Worm (Caenorhabditis elegans) whole organism, L2 larva: ENCODE results near the gene rpy-1.

Experiments
- C34F6.9 ChIP-seq: fragments of 150-350 bp; optimal IDR thresholded peaks from 2 replicates; lab custom pipeline; 2014; ENCODE audit warnings: missing biosample characterization, missing genetic modification characterization
- F13H6.1 ChIP-seq: sonication (generic microtip); optimal IDR thresholded peaks from 2 replicates; lab custom pipeline; 2016; ENCODE audit warnings: missing genetic modification characterization, missing compliant biosample characterization
- R02D3.7 ChIP-seq: fragments of 150-350 bp; optimal IDR thresholded peaks from 2 replicates; lab custom pipeline; 2014; ENCODE audit warnings: missing biosample characterization, missing genetic modification characterization
- Y55F3AM.14 ChIP-seq: fragments of 200-800 bp; sonication (Bioruptor generic); optimal IDR thresholded peaks from 2 replicates; lab custom pipeline; 2018; ENCODE audit warnings: mild to moderate bottlenecking, missing genetic modification characterization, missing compliant biosample characterization
- ZK546.5 ChIP-seq: sonication (generic microtip); optimal IDR thresholded peaks from 2 replicates; lab custom pipeline; 2017; ENCODE audit warnings: missing biosample characterization, missing genetic modification characterization
- alr-1 ChIP-seq: fragments of 150-350 bp; optimal IDR thresholded peaks from 2 replicates; lab custom pipeline; 2014; ENCODE audit warnings: missing biosample characterization, missing genetic modification characterization
- aly-2 ChIP-seq: fragments of 150-350 bp; optimal IDR thresholded peaks from 2 replicates; lab custom pipeline; 2014; ENCODE audit warnings: missing biosample characterization, missing genetic modification characterization
- ama-1 ChIP-seq: fragments of 150-350 bp; optimal IDR thresholded peaks from 2 replicates; lab custom pipeline; 2018; ENCODE audit warnings: inconsistent platforms
- blmp-1 ChIP-seq: sonication (generic microtip); optimal IDR thresholded peaks from 2 replicates; lab custom pipeline; 2017; ENCODE audit warnings: missing genetic modification characterization, mild to moderate bottlenecking, missing compliant biosample characterization, antibody characterized with exemption, moderate library complexity; ENCODE audit not compliant: insufficient read depth
- ceh-16 ChIP-seq: fragments of 150-350 bp; optimal IDR thresholded peaks from 2 replicates; lab custom pipeline; 2014; ENCODE audit warnings: missing biosample characterization, missing genetic modification characterization
- ceh-82 ChIP-seq: fragments of 150-350 bp; optimal IDR thresholded peaks from 2 replicates; lab custom pipeline; 2014; ENCODE audit warnings: missing biosample characterization, missing genetic modification characterization
- crh-2 ChIP-seq: sonication (generic microtip); optimal IDR thresholded peaks from 2 replicates; lab custom pipeline; 2017; ENCODE audit warnings: missing biosample characterization, missing genetic modification characterization
- dmd-4 ChIP-seq: sonication (generic microtip); optimal IDR thresholded peaks from 2 replicates; lab custom pipeline; 2017; ENCODE audit warnings: missing biosample characterization, missing genetic modification characterization
- egl-27 ChIP-seq: sonication (generic microtip); optimal IDR thresholded peaks from 3 replicates; lab custom pipeline; 2017; ENCODE audit warnings: missing biosample characterization, missing genetic modification reagents, missing genetic modification characterization
- elt-1 ChIP-seq: fragments of 150-350 bp; optimal IDR thresholded peaks from 2 replicates; lab custom pipeline; 2014; ENCODE audit warnings: missing biosample characterization, missing genetic modification characterization
- elt-3 ChIP-seq: sonication (generic microtip); optimal IDR thresholded peaks from 2 replicates; lab custom pipeline; 2017; ENCODE audit warnings: missing biosample characterization, missing genetic modification characterization
- fos-1 ChIP-seq: fragments of 150-350 bp; optimal IDR thresholded peaks from 2 replicates; lab custom pipeline; 2014; ENCODE audit warnings: missing biosample characterization, missing genetic modification characterization
- gmeb-1 ChIP-seq: fragments of 150-350 bp; optimal IDR thresholded peaks from 2 replicates; lab custom pipeline; 2014; ENCODE audit warnings: missing biosample characterization, missing genetic modification characterization
- lin-11 ChIP-seq: fragments of 150-350 bp; sonication (generic microtip); optimal IDR thresholded peaks from 2 replicates; lab custom pipeline; 2014; ENCODE audit warnings: missing biosample characterization, missing genetic modification characterization, inconsistent platforms, mixed read lengths
- lin-13 ChIP-seq: fragments of 150-350 bp; optimal IDR thresholded peaks from 2 replicates; lab custom pipeline; 2014; ENCODE audit warnings: missing biosample characterization, missing genetic modification reagents, missing genetic modification characterization
- lin-39 ChIP-seq: fragments of 150-350 bp; optimal IDR thresholded peaks from 2 replicates; lab custom pipeline; 2014; ENCODE audit warnings: missing biosample characterization, missing genetic modification reagents, missing genetic modification characterization
- lsy-2 ChIP-seq, 2 experiments: fragments of 150-350 bp in 1 of 2; sonication (generic microtip) in 1 of 2; optimal IDR thresholded peaks; 2 replicates each; lab custom pipeline; 2014 to 2017; ENCODE audit warnings: missing biosample characterization in 2 of 2, missing genetic modification characterization in 2 of 2
- mab-5 ChIP-seq: fragments of 150-350 bp; optimal IDR thresholded peaks from 2 replicates; lab custom pipeline; 2014; ENCODE audit warnings: missing biosample characterization, missing genetic modification characterization
- mbf-1 ChIP-seq: sonication (generic microtip); optimal IDR thresholded peaks from 2 replicates; lab custom pipeline; 2017; ENCODE audit warnings: missing biosample characterization, missing genetic modification characterization
- mdl-1 ChIP-seq, 2 experiments: fragments of 150-350 bp in 1 of 2; sonication (generic microtip) in 1 of 2; optimal IDR thresholded peaks; 2 replicates each; lab custom pipeline; 2017; ENCODE audit warnings: missing biosample characterization in 2 of 2, missing genetic modification characterization in 2 of 2
- nhr-10 ChIP-seq: sonication (generic microtip); optimal IDR thresholded peaks from 2 replicates; lab custom pipeline; 2017; ENCODE audit warnings: missing biosample characterization, missing genetic modification characterization
- nhr-11 ChIP-seq: fragments of 150-350 bp; optimal IDR thresholded peaks from 2 replicates; lab custom pipeline; 2014; ENCODE audit warnings: missing biosample characterization, missing genetic modification characterization
- nhr-12 ChIP-seq: fragments of 150-350 bp; optimal IDR thresholded peaks from 2 replicates; lab custom pipeline; 2014; ENCODE audit warnings: missing biosample characterization, missing genetic modification characterization
- nhr-129 ChIP-seq: fragments of 150-350 bp; optimal IDR thresholded peaks from 2 replicates; lab custom pipeline; 2014; ENCODE audit warnings: missing biosample characterization, missing genetic modification characterization
- nhr-21 ChIP-seq: fragments of 150-350 bp; optimal IDR thresholded peaks from 2 replicates; lab custom pipeline; 2014; ENCODE audit warnings: missing biosample characterization, missing genetic modification characterization
- nhr-23 ChIP-seq: fragments of 150-350 bp; optimal IDR thresholded peaks from 2 replicates; lab custom pipeline; 2014; ENCODE audit warnings: missing biosample characterization, missing genetic modification reagents, missing genetic modification characterization
- nhr-237 ChIP-seq: fragments of 150-350 bp; optimal IDR thresholded peaks from 2 replicates; lab custom pipeline; 2014; ENCODE audit warnings: missing biosample characterization, missing genetic modification characterization
- nhr-25 ChIP-seq: fragments of 150-350 bp; sonication (generic microtip); optimal IDR thresholded peaks from 3 replicates; lab custom pipeline; 2014; ENCODE audit warnings: missing biosample characterization, missing genetic modification characterization
- nhr-6 ChIP-seq: fragments of 150-350 bp; optimal IDR thresholded peaks from 2 replicates; lab custom pipeline; 2014; ENCODE audit warnings: missing biosample characterization, missing genetic modification characterization
- nhr-77 ChIP-seq: fragments of 150-350 bp; optimal IDR thresholded peaks from 2 replicates; lab custom pipeline; 2014; ENCODE audit warnings: missing biosample characterization, missing genetic modification characterization
- peb-1 ChIP-seq: fragments of 150-350 bp; optimal IDR thresholded peaks from 2 replicates; lab custom pipeline; 2014; ENCODE audit warnings: missing biosample characterization, missing genetic modification characterization
- sem-4 ChIP-seq: fragments of 150-350 bp; optimal IDR thresholded peaks from 2 replicates; lab custom pipeline; 2014; ENCODE audit warnings: missing biosample characterization, missing genetic modification reagents, missing genetic modification characterization
- skn-1 ChIP-seq: sonication (generic microtip); optimal IDR thresholded peaks from 2 replicates; lab custom pipeline; 2017; ENCODE audit warnings: missing biosample characterization, missing genetic modification characterization
- sma-3 ChIP-seq: sonication (generic microtip); optimal IDR thresholded peaks from 2 replicates; lab custom pipeline; 2016; ENCODE audit warnings: missing genetic modification reagents, missing genetic modification characterization, missing compliant biosample characterization
- sma-9 ChIP-seq, 2 experiments: fragments of 150-350 bp in 1 of 2; sonication (generic microtip) in 1 of 2; optimal IDR thresholded peaks; 2 replicates each; lab custom pipeline; 2014 to 2016; ENCODE audit warnings: missing genetic modification characterization in 2 of 2, mild to moderate bottlenecking in 1 of 2, missing biosample characterization in 1 of 2, missing compliant biosample characterization in 1 of 2, missing genetic modification reagents in 1 of 2, moderate library complexity in 1 of 2
- snpc-4 ChIP-seq: fragments of 150-350 bp; optimal IDR thresholded peaks from 2 replicates; lab custom pipeline; 2014; ENCODE audit warnings: missing biosample characterization, missing genetic modification characterization
- unc-39 ChIP-seq: fragments of 150-350 bp; optimal IDR thresholded peaks from 2 replicates; lab custom pipeline; 2014; ENCODE audit warnings: missing biosample characterization, missing genetic modification characterization
- unc-55 ChIP-seq: fragments of 150-350 bp; sonication (generic microtip); optimal IDR thresholded peaks from 3 replicates; lab custom pipeline; 2014; ENCODE audit warnings: missing biosample characterization, missing genetic modification reagents, missing genetic modification characterization
- unc-62 ChIP-seq: fragments of 150-350 bp; optimal IDR thresholded peaks from 2 replicates; lab custom pipeline; 2014; ENCODE audit warnings: missing biosample characterization, missing genetic modification reagents, missing genetic modification characterization
- zag-1 ChIP-seq: fragments of 150-350 bp; optimal IDR thresholded peaks from 2 replicates; lab custom pipeline; 2014; ENCODE audit warnings: missing biosample characterization, missing genetic modification characterization
- ztf-1 ChIP-seq: fragments of 200-800 bp; sonication (Bioruptor generic); conservative IDR thresholded peaks from 2 replicates; pipeline ENCODE4 v1.3.6; 2022; ENCODE audit warnings: missing genetic modification characterization, missing compliant biosample characterization
- ztf-11 ChIP-seq: sonication (generic microtip); optimal IDR thresholded peaks from 2 replicates; lab custom pipeline; 2017; ENCODE audit warnings: missing biosample characterization, missing genetic modification characterization
- ztf-4 ChIP-seq: fragments of 150-350 bp; optimal IDR thresholded peaks from 2 replicates; lab custom pipeline; 2014; ENCODE audit warnings: missing biosample characterization, missing genetic modification characterization

Gene rpy-1

ce11 chrII:6741428-6741827 is 36.0 kb upstream of the rpy-1 start, which contains the start of gene exos-8:
Gene exos-8 (plus strand): TSS chrII:6741691.
- TF ChIP-seq skn-1 (tag; lab: Kevin White, UChicago) (no peak), egl-27 (tag; lab: Kevin White, UChicago) (no peak), elt-1 (tag; lab: Kevin White, UChicago) (no peak), ztf-11 (tag; lab: Kevin White, UChicago) (no peak), lsy-2 (tag; optimal IDR thresholded peaks at IDR 0.05; lab: Kevin White, UChicago) (peak in 1 of 2 experiments; percentile 71), sem-4 (tag; lab: Kevin White, UChicago) (no peak), nhr-25 (tag; lab: Kevin White, UChicago) (no peak), ceh-82 (tag; lab: Kevin White, UChicago) (no peak), Y55F3AM.14 (GFP tag; lab: Kevin White, UChicago) (no peak), ama-1 (lab: Kevin White, UChicago) (no peak), ceh-16 (tag; lab: Kevin White, UChicago) (no peak), blmp-1 (tag; lab: Kevin White, UChicago) (no peak), zag-1 (peak; percentile 7), nhr-12 (no peak), nhr-23 (tag; lab: Kevin White, UChicago) (no peak), mdl-1 (tag; optimal IDR thresholded peaks at IDR 0.05; lab: Kevin White, UChicago) (no peak), lin-13 (GFP tag; lab: Kevin White, UChicago) (peak; percentile 54), snpc-4 (tag; lab: Kevin White, UChicago) (no peak), unc-55 (GFP tag; lab: Kevin White, UChicago) (no peak), nhr-237 (tag; lab: Kevin White, UChicago) (no peak), mab-5 (no peak), sma-3 (peak; percentile 57), sma-9 (GFP tag; optimal IDR thresholded peaks at IDR 0.05; lab: Kevin White, UChicago) (peak; percentile 33), sma-9 (tag; optimal IDR thresholded peaks at IDR 0.05; lab: Kevin White, UChicago) (no peak), unc-62 (GFP tag; lab: Kevin White, UChicago) (no peak), nhr-11 (tag; lab: Kevin White, UChicago) (no peak), gmeb-1 (tag; lab: Kevin White, UChicago) (no peak), lin-11 (tag; lab: Kevin White, UChicago) (no peak), crh-2 (tag; lab: Kevin White, UChicago) (peak; percentile 48), elt-3 (tag; lab: Kevin White, UChicago) (no peak), C34F6.9 (tag; lab: Kevin White, UChicago) (peak; percentile 68), ztf-1 (no peak), peb-1 (tag; lab: Kevin White, UChicago) (no peak), R02D3.7 (tag; lab: Kevin White, UChicago) (no peak), mbf-1 (tag; lab: Kevin White, UChicago) (no peak), alr-1 (tag; lab: Kevin White, UChicago) (no peak), nhr-77 (no peak), ZK546.5 (no peak), F13H6.1 (tag; lab: Kevin White, UChicago) (peak; percentile 20), nhr-6 (tag; lab: Kevin White, UChicago) (no peak), unc-39 (tag; lab: Kevin White, UChicago) (no peak), dmd-4 (no peak), nhr-21 (tag; lab: Kevin White, UChicago) (peak; percentile 13), fos-1 (tag; lab: Kevin White, UChicago) (peak; percentile 32), aly-2 (tag; lab: Kevin White, UChicago) (no peak), ztf-4 (tag; lab: Kevin White, UChicago) (no peak), nhr-10 (tag; lab: Kevin White, UChicago) (no peak), lin-39 (tag; lab: Kevin White, UChicago) (no peak), nhr-129 (tag; lab: Kevin White, UChicago) (peak; percentile 65)
